Fruit fly (Drosophila melanogaster) whole organism, embryonic: ENCODE results near the gene scrt.

Experiments
- Ada2b ChIP-seq: fragments of 200-800 bp; sonication (Bioruptor generic); IDR thresholded peaks from 2 replicates; pipeline ENCODE4 v1.3.6; 2022; ENCODE audit warnings: missing biosample characterization, missing genetic modification characterization
- BEAF-32 ChIP-seq: fragments of 200-800 bp; sonication (Bioruptor generic); optimal IDR thresholded peaks from 3 replicates; lab custom pipeline; 2017; ENCODE audit warnings: missing biosample characterization, missing genetic modification characterization, mild to moderate bottlenecking, moderate library complexity, missing genetic modification reagents
- CG10366 ChIP-seq: fragments of 200-800 bp; sonication (Bioruptor generic); IDR thresholded peaks from 2 replicates; pipeline ENCODE4 v1.3.6; 2022; ENCODE audit warnings: missing biosample characterization, missing genetic modification characterization
- CG11456 ChIP-seq: fragments of 200-800 bp; sonication (Bioruptor generic); IDR thresholded peaks from 3 replicates; pipeline ENCODE4 v1.3.6; 2022; ENCODE audit warnings: missing biosample characterization, missing genetic modification characterization
- CG12219 ChIP-seq: fragments of 200-800 bp; sonication (Bioruptor generic); optimal IDR thresholded peaks from 3 replicates; lab custom pipeline; 2018; ENCODE audit warnings: missing biosample characterization, mild to moderate bottlenecking, missing genetic modification characterization
- CG13287 ChIP-seq: fragments of 200-800 bp; sonication (Bioruptor generic); IDR thresholded peaks from 2 replicates; pipeline ENCODE4 v1.3.6; 2022; ENCODE audit warnings: missing biosample characterization, missing genetic modification characterization; ENCODE audit not compliant: partially characterized antibody
- CG15601 ChIP-seq: fragments of 200-800 bp; sonication (Bioruptor generic); optimal IDR thresholded peaks from 3 replicates; lab custom pipeline; 2019; ENCODE audit warnings: missing biosample characterization, mild to moderate bottlenecking, missing genetic modification characterization, moderate library complexity
- CG17186 ChIP-seq: fragments of 200-800 bp; sonication (Bioruptor generic); optimal IDR thresholded peaks from 3 replicates; lab custom pipeline; 2017; ENCODE audit warnings: missing biosample characterization, missing genetic modification reagents, missing genetic modification characterization
- CG17912 ChIP-seq: fragments of 200-800 bp; sonication (Bioruptor generic); optimal IDR thresholded peaks from 2 replicates; lab custom pipeline; 2018; ENCODE audit warnings: missing biosample characterization, mild to moderate bottlenecking, missing genetic modification characterization
- CG4424 ChIP-seq: fragments of 200-800 bp; sonication (Bioruptor generic); optimal IDR thresholded peaks from 3 replicates; lab custom pipeline; 2016; ENCODE audit warnings: missing biosample characterization, missing genetic modification characterization
- CG4707 ChIP-seq: fragments of 200-800 bp; sonication (Bioruptor generic); optimal IDR thresholded peaks from 2 replicates; lab custom pipeline; 2018; ENCODE audit warnings: missing biosample characterization, mild to moderate bottlenecking, missing genetic modification characterization, moderate library complexity
- CG4854 ChIP-seq: fragments of 200-800 bp; sonication (Bioruptor generic); optimal IDR thresholded peaks from 2 replicates; lab custom pipeline; 2016; ENCODE audit warnings: missing biosample characterization, missing genetic modification characterization, inconsistent platforms
- CG6689 ChIP-seq: fragments of 200-800 bp; sonication (Bioruptor generic); IDR thresholded peaks from 2 replicates; pipeline ENCODE4 v1.3.6; 2022; ENCODE audit warnings: missing biosample characterization, missing genetic modification characterization
- CG7987 ChIP-seq: fragments of 200-800 bp; sonication (Bioruptor generic); optimal IDR thresholded peaks from 2 replicates; lab custom pipeline; 2018; ENCODE audit warnings: missing biosample characterization, mild to moderate bottlenecking, missing genetic modification characterization, moderate library complexity
- CG8089 ChIP-seq: fragments of 200-800 bp; sonication (Bioruptor generic); optimal IDR thresholded peaks from 3 replicates; lab custom pipeline; 2016; ENCODE audit warnings: missing biosample characterization, missing genetic modification characterization
- CG8281 ChIP-seq: fragments of 200-800 bp; sonication (Bioruptor generic); optimal IDR thresholded peaks from 2 replicates; lab custom pipeline; 2018; ENCODE audit warnings: missing biosample characterization, mild to moderate bottlenecking, missing genetic modification characterization, moderate library complexity
- CkIIα-i1 ChIP-seq: fragments of 200-800 bp; sonication (Bioruptor generic); IDR thresholded peaks from 2 replicates; pipeline ENCODE4 v1.3.6; 2022; ENCODE audit warnings: missing biosample characterization, missing genetic modification characterization
- CoRest ChIP-seq: fragments of 200-800 bp; sonication (Bioruptor generic); optimal IDR thresholded peaks from 3 replicates; lab custom pipeline; 2018; ENCODE audit warnings: missing biosample characterization, mild to moderate bottlenecking, missing genetic modification characterization, moderate library complexity
- Deaf1 ChIP-seq: fragments of 200-800 bp; optimal IDR thresholded peaks from 3 replicates; lab custom pipeline; 2019; ENCODE audit warnings: missing biosample characterization, mild to moderate bottlenecking, missing genetic modification characterization, moderate library complexity
- Ets65A ChIP-seq: fragments of 200-800 bp; sonication (Bioruptor generic); peaks from one replicate; lab custom pipeline; 2016; ENCODE audit warnings: missing biosample characterization, missing genetic modification characterization
- Hmr ChIP-seq: fragments of 200-800 bp; sonication (Bioruptor generic); optimal IDR thresholded peaks from 3 replicates; lab custom pipeline; 2017; ENCODE audit warnings: mild to moderate bottlenecking, missing biosample characterization, missing genetic modification reagents, missing genetic modification characterization
- Hr78 ChIP-seq, 2 experiments: fragments of 200-800 bp in 1 of 2; fragments of >200 bp in 1 of 2; sonication (Bioruptor generic) in 1 of 2; optimal IDR thresholded peaks; 2 replicates each; lab custom pipeline; 2017 to 2019; ENCODE audit warnings: missing biosample characterization in 2 of 2, missing genetic modification characterization in 2 of 2, mild to moderate bottlenecking in 1 of 2, moderate library complexity in 1 of 2
- Lhr ChIP-seq: fragments of 200-800 bp; sonication (Bioruptor generic); optimal IDR thresholded peaks from 3 replicates; lab custom pipeline; 2017; ENCODE audit warnings: mild to moderate bottlenecking, missing biosample characterization, missing genetic modification reagents, missing genetic modification characterization
- Meics ChIP-seq: fragments of 200-800 bp; sonication (Bioruptor generic); optimal IDR thresholded peaks from 2 replicates; lab custom pipeline; 2017; ENCODE audit warnings: missing biosample characterization, mild to moderate bottlenecking, missing genetic modification characterization
- Mes4 ChIP-seq: fragments of 200-800 bp; sonication (Bioruptor generic); optimal IDR thresholded peaks from 2 replicates; lab custom pipeline; 2016; ENCODE audit warnings: missing biosample characterization, missing genetic modification characterization
- Rx ChIP-seq: fragments of 200-800 bp; sonication (Bioruptor generic); IDR thresholded peaks from 2 replicates; pipeline ENCODE4 v1.3.6; 2022; ENCODE audit warnings: missing biosample characterization, missing genetic modification characterization
- Sin3A ChIP-seq: fragments of >200 bp; optimal IDR thresholded peaks from 2 replicates; lab custom pipeline; 2018
- Sox100B ChIP-seq: fragments of 200-800 bp; sonication (Bioruptor generic); optimal IDR thresholded peaks from 3 replicates; lab custom pipeline; 2018; ENCODE audit warnings: missing biosample characterization, mild to moderate bottlenecking, missing genetic modification characterization
- Ssrp ChIP-seq: fragments of 200-800 bp; sonication (Bioruptor generic); optimal IDR thresholded peaks from 2 replicates; lab custom pipeline; 2018; ENCODE audit warnings: missing biosample characterization, mild to moderate bottlenecking, missing genetic modification characterization, moderate library complexity
- al ChIP-seq: fragments of 200-800 bp; sonication (Bioruptor generic); IDR thresholded peaks from 2 replicates; pipeline ENCODE4 v1.3.6; 2022; ENCODE audit warnings: missing biosample characterization, missing genetic modification characterization
- bcd ChIP-seq: fragments of 200-800 bp; sonication (Bioruptor generic); optimal IDR thresholded peaks from 2 replicates; lab custom pipeline; 2017; ENCODE audit warnings: missing biosample characterization, mild to moderate bottlenecking, missing genetic modification characterization
- cas ChIP-seq: fragments of 200-800 bp; sonication (Bioruptor generic); IDR thresholded peaks from 2 replicates; pipeline ENCODE4 v1.3.6; 2022; ENCODE audit warnings: missing biosample characterization, missing genetic modification characterization
- chinmo ChIP-seq: fragments of 200-800 bp; sonication (Bioruptor generic); IDR thresholded peaks from 4 replicates; pipeline ENCODE4 v1.3.6; 2022; ENCODE audit warnings: missing biosample characterization, missing genetic modification characterization; ENCODE audit not compliant: partially characterized antibody
- chn ChIP-seq: fragments of 200-800 bp; sonication (Bioruptor generic); optimal IDR thresholded peaks from 2 replicates; lab custom pipeline; 2016; ENCODE audit warnings: missing biosample characterization, missing genetic modification characterization
- da ChIP-seq: fragments of 200-800 bp; sonication (Bioruptor generic); optimal IDR thresholded peaks from 2 replicates; lab custom pipeline; 2016; ENCODE audit warnings: missing biosample characterization, missing genetic modification characterization
- dimm ChIP-seq: fragments of 200-800 bp; sonication (Bioruptor generic); IDR thresholded peaks from 2 replicates; pipeline ENCODE4 v1.3.6; 2022; ENCODE audit warnings: missing biosample characterization, missing genetic modification characterization
- eyg ChIP-seq: fragments of 200-800 bp; sonication (Bioruptor generic); optimal IDR thresholded peaks from 3 replicates; lab custom pipeline; 2016; ENCODE audit warnings: missing biosample characterization, missing genetic modification characterization
- fu2 ChIP-seq: fragments of 200-800 bp; sonication (Bioruptor generic); optimal IDR thresholded peaks from 2 replicates; lab custom pipeline; 2016; ENCODE audit warnings: missing biosample characterization, missing genetic modification characterization
- inv ChIP-seq: fragments of 200-800 bp; sonication (Bioruptor generic); IDR thresholded peaks from 2 replicates; pipeline ENCODE4 v1.3.6; 2022; ENCODE audit warnings: missing biosample characterization, missing genetic modification characterization; ENCODE audit not compliant: partially characterized antibody
- knrl ChIP-seq: fragments of 200-800 bp; sonication (Bioruptor generic); IDR thresholded peaks from 3 replicates; pipeline ENCODE4 v1.3.6; 2022; ENCODE audit warnings: missing biosample characterization, missing genetic modification characterization; ENCODE audit not compliant: partially characterized antibody
- lola ChIP-seq, 3 experiments: fragments of >200 bp in 2 of 3; fragments of 200-800 bp in 1 of 3; sonication (Bioruptor generic) in 1 of 3; optimal IDR thresholded peaks; 2 replicates each; lab custom pipeline; 2017 to 2019; ENCODE audit warnings: missing biosample characterization in 3 of 3, missing genetic modification characterization in 3 of 3, mild to moderate bottlenecking in 1 of 3, moderate library complexity in 1 of 3
- nerfin-2 ChIP-seq: fragments of 200-800 bp; sonication (Bioruptor generic); IDR thresholded peaks from 2 replicates; pipeline ENCODE4 v1.3.6; 2022; ENCODE audit warnings: missing biosample characterization, missing genetic modification characterization; ENCODE audit not compliant: partially characterized antibody
- nom ChIP-seq: fragments of 200-800 bp; sonication (Bioruptor generic); optimal IDR thresholded peaks from 2 replicates; lab custom pipeline; 2017; ENCODE audit warnings: missing biosample characterization, missing genetic modification characterization, mild to moderate bottlenecking, moderate library complexity, missing genetic modification reagents
- pfk ChIP-seq: fragments of 200-800 bp; sonication (Bioruptor generic); optimal IDR thresholded peaks from 2 replicates; lab custom pipeline; 2018; ENCODE audit warnings: missing biosample characterization, mild to moderate bottlenecking, missing genetic modification characterization, moderate library complexity
- prd ChIP-seq, 3 experiments: fragments of >200 bp in 2 of 3; fragments of 200-800 bp in 1 of 3; sonication (Bioruptor generic) in 1 of 3; optimal IDR thresholded peaks in 2 of 3; IDR thresholded peaks in 1 of 3; 2 replicates in 2 of 3; 3 replicates in 1 of 3; pipeline versions ENCODE4 v1.3.6 to Lab custom; 2017 to 2022; ENCODE audit warnings: missing biosample characterization in 1 of 3, missing genetic modification characterization in 1 of 3
- sc ChIP-seq, 3 experiments: fragments of >200 bp in 2 of 3; fragments of 200-800 bp in 1 of 3; sonication (Bioruptor generic) in 1 of 3; optimal IDR thresholded peaks; 2 replicates in 2 of 3; 3 replicates in 1 of 3; lab custom pipeline; 2017; ENCODE audit warnings: mild to moderate bottlenecking in 1 of 3, missing biosample characterization in 1 of 3, missing genetic modification characterization in 1 of 3, missing genetic modification reagents in 1 of 3
- sens-2 ChIP-seq: fragments of 200-800 bp; sonication (Bioruptor generic); IDR thresholded peaks from 2 replicates; pipeline ENCODE4 v1.3.6; 2022; ENCODE audit warnings: missing biosample characterization, missing genetic modification characterization
- stc ChIP-seq: fragments of 200-800 bp; sonication (Bioruptor generic); IDR thresholded peaks from 2 replicates; pipeline ENCODE4 v1.3.6; 2022; ENCODE audit warnings: missing biosample characterization, missing genetic modification characterization
- tx ChIP-seq: fragments of 200-800 bp; sonication (Bioruptor generic); optimal IDR thresholded peaks from 2 replicates; lab custom pipeline; 2016; ENCODE audit warnings: missing biosample characterization, missing genetic modification characterization

scrt gene

dm6 chr3L:4021260-4021831, 37.6 kb downstream of the scrt start, which contains the start of gene Mul1 (continued):
- TF ChIP-seq Meics (no peak), Deaf1 (tag; lab: Kevin White, UChicago) (no peak), Hmr (GFP tag; lab: Kevin White, UChicago) (peak; percentile 17), bcd (GFP tag; lab: Kevin White, UChicago) (no peak), Sox100B (no peak), da (GFP tag; lab: Kevin White, UChicago) (no peak), eyg (GFP tag; lab: Kevin White, UChicago) (no peak), stc (GFP tag; lab: Robert Waterston, UW) (no peak), Hr78 (GFP tag; optimal IDR thresholded peaks at IDR 0.05; lab: Kevin White, UChicago) (no peak), lola (GFP tag; optimal IDR thresholded peaks at IDR 0.05; lab: Kevin White, UChicago) (no peak), al (GFP tag; lab: Robert Waterston, UW) (no peak), pfk (GFP tag; lab: Kevin White, UChicago) (no peak), prd (optimal IDR thresholded peaks at IDR 0.05; lab: Kevin White, UChicago) (no peak), prd (GFP tag; IDR thresholded peaks at IDR 0.05; lab: Robert Waterston, UW) (no peak), fu2 (GFP tag; lab: Kevin White, UChicago) (no peak), CG10366 (GFP tag; lab: Robert Waterston, UW) (peak; percentile 22; the same call in 1 of the 2 replicates), dimm (GFP tag; lab: Robert Waterston, UW) (no peak), CG17186 (peak; percentile 24), inv (GFP tag; lab: Robert Waterston, UW) (no peak), Ada2b (GFP tag; lab: Robert Waterston, UW) (no peak), CG4707 (no peak), chn (GFP tag; lab: Kevin White, UChicago) (no peak), Ssrp (tag; lab: Kevin White, UChicago) (no peak), Mes4 (GFP tag; lab: Kevin White, UChicago) (no peak), Lhr (GFP tag; lab: Kevin White, UChicago) (peak; percentile 54), CG13287 (peak; percentile 54; the same call in 1 of the 2 replicates), Sin3A (lab: Kevin White, UChicago) (peak; percentile 3), CG12219 (no peak), CG15601 (tag; lab: Kevin White, UChicago) (no peak), Ets65A (no peak), nom (no peak), Rx (GFP tag; lab: Robert Waterston, UW) (no peak), CG6689 (GFP tag; lab: Robert Waterston, UW) (no peak), CkIIα-i1 (no peak), CG8281 (tag; lab: Kevin White, UChicago) (no peak), BEAF-32 (GFP tag; lab: Kevin White, UChicago) (peak; percentile 36), sc (optimal IDR thresholded peaks at IDR 0.05; lab: Kevin White, UChicago) (no peak), sc (GFP tag; optimal IDR thresholded peaks at IDR 0.05; lab: Kevin White, UChicago) (no peak), CG4424 (GFP tag; lab: Kevin White, UChicago) (peak; percentile 84), chinmo (no peak), CG17912 (no peak), CG4854 (GFP tag; lab: Kevin White, UChicago) (no peak), CG11456 (GFP tag; lab: Robert Waterston, UW) (no peak), CoRest (tag; lab: Kevin White, UChicago) (peak; percentile 11), knrl (GFP tag; lab: Robert Waterston, UW) (no peak), nerfin-2 (GFP tag; lab: Robert Waterston, UW) (no peak), cas (GFP tag; lab: Robert Waterston, UW) (no peak), CG8089 (no peak), CG7987 (GFP tag; lab: Kevin White, UChicago) (no peak), sens-2 (GFP tag; lab: Robert Waterston, UW) (no peak), tx (GFP tag; lab: Kevin White, UChicago) (no peak)
